Worm (Caenorhabditis elegans): ENCODE data around the gene F48E8.3.

Gene F48E8.3

DNA sequence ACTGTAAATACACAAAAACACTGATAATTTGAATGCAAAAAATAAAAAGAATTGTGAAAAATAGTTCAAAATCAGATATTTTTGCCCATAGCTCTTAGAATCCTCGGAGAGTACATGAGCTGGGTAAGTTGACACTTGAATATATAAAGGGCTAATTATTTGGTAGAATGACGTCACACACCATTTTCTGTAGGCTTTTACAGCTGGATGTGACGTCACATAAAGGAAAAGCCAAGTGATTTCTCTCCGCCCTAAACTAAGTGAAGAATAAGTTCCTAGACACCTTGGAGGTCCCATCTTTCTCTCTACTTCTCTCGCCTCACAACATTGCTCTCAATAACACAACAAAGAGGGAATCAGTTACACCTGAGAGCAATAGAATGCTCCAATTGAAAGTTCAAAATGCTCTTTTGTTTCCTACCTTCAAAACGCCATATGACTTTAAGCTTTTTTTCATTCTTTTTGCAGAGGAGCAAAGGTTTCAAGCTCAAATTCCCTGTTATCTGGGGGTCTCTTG, 26.0 kb downstream of the F48E8.3 start, which contains the start of gene osg-1:
Gene osg-1 (plus strand): TSS at position 467 of the 517 bp plus-strand sequence.
- no peak for TF ChIP-seq C34F6.9 (tag; optimal IDR thresholded peaks at IDR 0.05)
- TF ChIP-seq mbf-1 (tag; optimal IDR thresholded peaks at IDR 0.05): no peak
- TF ChIP-seq unc-55 (GFP tag; optimal IDR thresholded peaks at IDR 0.05): no peak
- no peak for TF ChIP-seq elt-1 (tag; optimal IDR thresholded peaks at IDR 0.05)
- no peak for TF ChIP-seq ceh-82 (tag; optimal IDR thresholded peaks at IDR 0.05)
- no peak for TF ChIP-seq dmd-4 (tag; optimal IDR thresholded peaks at IDR 0.05)
- no peak for TF ChIP-seq aly-2 (tag; optimal IDR thresholded peaks at IDR 0.05)
- TF ChIP-seq ceh-16 (tag; optimal IDR thresholded peaks at IDR 0.05): no peak
- TF ChIP-seq nhr-11 (tag; optimal IDR thresholded peaks at IDR 0.05): no peak
- no peak for TF ChIP-seq unc-39 (tag; optimal IDR thresholded peaks at IDR 0.05)
- no peak for TF ChIP-seq mdl-1 (tag; optimal IDR thresholded peaks at IDR 0.05)
- TF ChIP-seq lsy-2 (tag; optimal IDR thresholded peaks at IDR 0.05): no peak
- TF ChIP-seq snpc-4 (tag; optimal IDR thresholded peaks at IDR 0.05): no peak
- no peak for TF ChIP-seq Y55F3AM.14 (GFP tag; optimal IDR thresholded peaks at IDR 0.05)
- TF ChIP-seq blmp-1 (tag; optimal IDR thresholded peaks at IDR 0.05; ENCODE audit: insufficient read depth): no peak
- TF ChIP-seq nhr-10 (tag; optimal IDR thresholded peaks at IDR 0.05): no peak
- no peak for TF ChIP-seq gmeb-1 (tag; optimal IDR thresholded peaks at IDR 0.05)
- TF ChIP-seq ztf-11 (tag; optimal IDR thresholded peaks at IDR 0.05): no peak

DNA sequence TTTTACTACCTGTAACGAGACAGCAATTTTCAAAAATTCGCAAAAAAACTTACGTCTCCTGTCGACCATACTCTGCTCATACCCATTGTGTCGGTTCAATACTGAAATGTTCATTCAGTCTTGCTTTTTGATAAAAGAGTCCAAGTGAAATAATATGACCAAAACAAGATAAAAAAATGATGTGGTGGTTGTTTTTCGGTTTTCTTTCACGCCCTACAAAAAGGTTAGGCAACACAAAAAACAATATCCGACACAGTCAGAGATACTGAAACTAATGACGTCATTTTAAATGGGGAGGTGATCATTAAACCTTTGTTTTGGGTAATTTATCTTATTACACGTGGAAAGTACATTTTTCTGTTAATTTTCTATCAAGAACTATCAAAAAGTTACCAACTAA, 34.0 kb downstream of the F48E8.3 start, which contains the start of gene R02F2.8:
Gene R02F2.8 (minus strand): TSS at position 101 of the 400 bp plus-strand sequence.
- TF ChIP-seq egl-27 (tag; optimal IDR thresholded peaks at IDR 0.05) (no peak), ceh-16 (tag; optimal IDR thresholded peaks at IDR 0.05) (no peak), lsy-2 (tag; optimal IDR thresholded peaks at IDR 0.05) (no peak), ama-1 (optimal IDR thresholded peaks at IDR 0.05) (no peak), crh-2 (tag; optimal IDR thresholded peaks at IDR 0.05) (no peak), ceh-82 (tag; optimal IDR thresholded peaks at IDR 0.05) (no peak), nhr-237 (tag; optimal IDR thresholded peaks at IDR 0.05) (no peak), nhr-21 (tag; optimal IDR thresholded peaks at IDR 0.05) (no peak), nhr-11 (tag; optimal IDR thresholded peaks at IDR 0.05) (no peak), aly-2 (tag; optimal IDR thresholded peaks at IDR 0.05) (no peak), nhr-77 (tag; optimal IDR thresholded peaks at IDR 0.05) (no peak), mab-5 (tag; optimal IDR thresholded peaks at IDR 0.05) (no peak), ztf-11 (tag; optimal IDR thresholded peaks at IDR 0.05) (no peak), mdl-1 (tag; optimal IDR thresholded peaks at IDR 0.05) (no peak), lin-13 (GFP tag; optimal IDR thresholded peaks at IDR 0.05) (no peak), elt-3 (tag; optimal IDR thresholded peaks at IDR 0.05) (no peak), ZK546.5 (tag; optimal IDR thresholded peaks at IDR 0.05) (no peak), nhr-6 (tag; optimal IDR thresholded peaks at IDR 0.05) (no peak), peb-1 (tag; optimal IDR thresholded peaks at IDR 0.05) (no peak)

DNA sequence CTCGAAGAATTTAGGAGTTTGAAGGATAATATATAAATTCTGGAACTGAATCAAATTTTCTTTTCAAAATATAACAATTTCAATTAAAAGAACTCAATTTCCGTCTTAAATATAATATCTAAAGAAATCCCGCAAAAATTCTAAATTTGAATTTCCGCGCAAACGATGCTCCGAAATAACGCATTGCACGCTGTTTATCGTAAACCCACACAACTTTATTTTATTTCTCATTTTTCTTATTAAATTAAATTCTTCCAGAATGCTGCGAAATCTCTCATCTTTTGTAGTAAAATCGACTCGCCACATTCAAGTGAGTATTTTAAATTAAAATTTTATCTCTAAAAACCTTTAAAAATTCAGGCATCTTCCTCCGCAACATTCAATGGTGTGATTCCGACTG, 37.8 kb downstream of the F48E8.3 start, which contains the start of gene R02F2.9:
Gene R02F2.9 (plus strand): TSS at position 218 of the 400 bp plus-strand sequence.
- no peak for TF ChIP-seq nhr-12 (tag; optimal IDR thresholded peaks at IDR 0.05)
- no peak for TF ChIP-seq zag-1 (tag; optimal IDR thresholded peaks at IDR 0.05)
- TF ChIP-seq R02D3.7 (tag; optimal IDR thresholded peaks at IDR 0.05): peak; percentile 92
- no peak for TF ChIP-seq alr-1 (tag; optimal IDR thresholded peaks at IDR 0.05)
- no peak for TF ChIP-seq skn-1 (tag; optimal IDR thresholded peaks at IDR 0.05)
- TF ChIP-seq mab-5 (tag; optimal IDR thresholded peaks at IDR 0.05): no peak
- TF ChIP-seq nhr-129 (tag; optimal IDR thresholded peaks at IDR 0.05): no peak
- no peak for TF ChIP-seq ceh-82 (tag; optimal IDR thresholded peaks at IDR 0.05)
- no peak for TF ChIP-seq dmd-4 (tag; optimal IDR thresholded peaks at IDR 0.05)
- TF ChIP-seq lsy-2 (tag; optimal IDR thresholded peaks at IDR 0.05): peak in 1 of 2 experiments; percentile 47
- TF ChIP-seq lin-13 (GFP tag; optimal IDR thresholded peaks at IDR 0.05): no peak
- TF ChIP-seq ztf-11 (tag; optimal IDR thresholded peaks at IDR 0.05): no peak
- peak; percentile 15 for TF ChIP-seq nhr-21 (tag; optimal IDR thresholded peaks at IDR 0.05)
- TF ChIP-seq C34F6.9 (tag; optimal IDR thresholded peaks at IDR 0.05): peak; percentile 70
- TF ChIP-seq sma-3 (GFP tag; optimal IDR thresholded peaks at IDR 0.05): peak; percentile 47
- TF ChIP-seq nhr-25 (tag; optimal IDR thresholded peaks at IDR 0.05): no peak
- peak; percentile 41 for TF ChIP-seq crh-2 (tag; optimal IDR thresholded peaks at IDR 0.05)
- TF ChIP-seq gmeb-1 (tag; optimal IDR thresholded peaks at IDR 0.05): peak; percentile 95
- TF ChIP-seq ztf-1 (GFP tag; conservative IDR thresholded peaks at IDR 0.05): no peak
- TF ChIP-seq lin-39 (tag; optimal IDR thresholded peaks at IDR 0.05): no peak
- TF ChIP-seq elt-3 (tag; optimal IDR thresholded peaks at IDR 0.05): no peak
- TF ChIP-seq unc-55 (GFP tag; optimal IDR thresholded peaks at IDR 0.05): peak; percentile 82
- TF ChIP-seq fos-1 (tag; optimal IDR thresholded peaks at IDR 0.05): peak; percentile 4
- peak; percentile 32 for TF ChIP-seq sma-9 (GFP tag; optimal IDR thresholded peaks at IDR 0.05)
- TF ChIP-seq sma-9 (tag; optimal IDR thresholded peaks at IDR 0.05): no peak
